Fruit fly (Drosophila melanogaster) Kc167 (cell line): ENCODE data around the gene CG12115.

Experiments used
- Myc ChIP-seq: fragments of >200 bp; optimal IDR thresholded peaks from 2 replicates; lab custom pipeline; 2017; ENCODE audit warnings: missing external identifiers
- Sin3A ChIP-seq: fragments of >200 bp; optimal IDR thresholded peaks from 2 replicates; lab custom pipeline; 2018; ENCODE audit warnings: missing external identifiers
- h ChIP-seq: fragments of >200 bp; optimal IDR thresholded peaks from 3 replicates; lab custom pipeline; 2018; ENCODE audit warnings: missing external identifiers
- insv ChIP-seq: fragments of >200 bp; optimal IDR thresholded peaks from 3 replicates; lab custom pipeline; 2018; ENCODE audit warnings: missing external identifiers
- psq ChIP-seq: fragments of >200 bp; optimal IDR thresholded peaks from 2 replicates; lab custom pipeline; 2017; ENCODE audit warnings: missing external identifiers
- ttk ChIP-seq: sonication (Bioruptor generic); optimal IDR thresholded peaks from 2 replicates; lab custom pipeline; 2017; ENCODE audit warnings: missing external identifiers

The CG12115 gene

dm6 chrX:9190555-9191184, at the start of gene CG12115:
CG12115 (minus strand) TSS chrX:9190605.
- TF ChIP-seq Myc (lab: Kevin White, UChicago) (no peak), Sin3A (lab: Kevin White, UChicago) (no peak), ttk (lab: Kevin White, UChicago) (no peak), h (no peak)

DNA sequence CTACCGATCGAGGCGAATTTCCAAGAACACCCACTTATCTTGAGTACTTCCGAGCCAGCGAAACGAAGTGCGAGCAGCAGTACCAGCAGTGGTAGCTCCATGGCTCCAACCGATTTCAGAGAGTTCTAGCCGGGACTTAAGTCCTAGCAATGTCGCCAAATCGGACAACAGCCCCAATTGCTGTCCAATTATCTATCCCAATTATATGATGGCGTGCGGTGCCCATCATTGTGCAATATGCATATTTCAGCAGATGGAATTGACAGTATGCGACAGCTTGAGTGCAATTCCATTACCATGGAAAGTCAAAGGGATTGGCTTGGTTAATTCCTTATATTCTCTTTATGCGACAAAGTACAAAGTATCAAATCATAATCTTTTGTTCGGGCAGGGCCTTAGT, 46.1 kb upstream of the CG12115 start, which contains the start of gene Ir8a:
Gene Ir8a, minus strand, starts transcription at position 101 of the 400 bp plus-strand sequence.
- no peak for TF ChIP-seq ttk (lab: Kevin White, UChicago)
- TF ChIP-seq Myc (lab: Kevin White, UChicago) = no peak

- TF ChIP-seq Myc (lab: Kevin White, UChicago) (no peak), h (no peak), ttk (lab: Kevin White, UChicago) (no peak), Sin3A (lab: Kevin White, UChicago) (no peak), psq (no peak), insv (lab: Kevin White, UChicago) (no peak)
These were observed 41.8 kb upstream of the CG12115 start, which contains the start of gene CG12121 for dm6 chrX:9232199-9232598. CG12121 (minus strand) TSS chrX:9232378.

DNA sequence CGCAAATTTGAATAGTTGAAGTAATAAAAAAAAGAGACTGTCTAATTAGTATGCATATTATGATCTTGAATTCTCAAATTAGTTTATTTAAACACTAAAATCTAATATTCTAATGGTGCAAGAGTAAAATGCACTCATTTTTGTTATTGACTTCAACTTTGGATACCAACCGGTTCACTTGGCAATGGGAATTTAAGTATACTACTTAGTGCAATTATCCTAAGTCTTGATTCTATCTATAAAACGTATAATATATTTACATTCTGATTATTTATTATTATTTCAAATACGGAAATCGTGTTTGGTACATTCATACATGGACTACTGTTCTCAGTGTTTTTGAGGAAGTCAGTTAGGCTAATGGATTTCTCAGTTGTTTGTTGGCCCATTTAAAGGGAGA, 36.4 kb upstream of the CG12115 start, which contains the start of gene Gr8a:
Gene Gr8a, plus strand, starts transcription at position 301 of the 400 bp plus-strand sequence.
- TF ChIP-seq Sin3A (lab: Kevin White, UChicago) (no peak), Myc (lab: Kevin White, UChicago) (no peak), psq (no peak), ttk (lab: Kevin White, UChicago) (no peak), h (no peak), insv (lab: Kevin White, UChicago) (no peak)

dm6 chrX:9225137-9225536, 34.7 kb upstream of the CG12115 start, which contains the start of gene CG15370:
CG15370 (plus strand) TSS chrX:9225437.
- TF ChIP-seq Myc (lab: Kevin White, UChicago) = no peak
- no peak for TF ChIP-seq psq
- no peak for TF ChIP-seq insv (lab: Kevin White, UChicago)
- TF ChIP-seq Sin3A (lab: Kevin White, UChicago) = no peak
- TF ChIP-seq h = no peak
- no peak for TF ChIP-seq ttk (lab: Kevin White, UChicago)

dm6 chrX:9224423-9224822, 34.0 kb upstream of the CG12115 start:
- TF ChIP-seq insv (lab: Kevin White, UChicago) = no peak
- no peak for TF ChIP-seq Sin3A (lab: Kevin White, UChicago)
- no peak for TF ChIP-seq h
- TF ChIP-seq ttk (lab: Kevin White, UChicago) = no peak
- TF ChIP-seq Myc (lab: Kevin White, UChicago) = no peak
- TF ChIP-seq psq = no peak

DNA sequence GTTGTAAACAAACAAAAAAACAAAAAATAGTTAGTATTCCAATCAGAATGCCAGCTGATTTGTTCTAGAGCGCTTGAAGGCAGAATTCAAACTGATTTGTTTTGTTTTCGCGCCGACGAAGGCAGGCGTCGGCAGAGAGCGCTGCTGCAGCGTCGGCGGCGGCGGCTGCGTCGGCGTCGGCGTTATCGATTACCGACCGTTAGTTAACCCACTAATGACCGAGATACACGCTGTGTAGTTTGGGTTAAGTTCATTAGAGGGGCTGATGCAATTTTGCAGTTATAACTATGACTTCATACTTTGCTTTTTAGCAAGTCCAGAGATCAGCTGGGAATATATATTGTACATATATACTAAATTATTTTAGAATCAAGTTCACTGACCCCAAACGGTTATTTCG, 32.8 kb upstream of the CG12115 start, which contains the start of gene t:
Gene t, minus strand, starts transcription at position 76 of the 400 bp plus-strand sequence.
- no peak for TF ChIP-seq psq
- TF ChIP-seq Sin3A (lab: Kevin White, UChicago) = no peak
- no peak for TF ChIP-seq h
- TF ChIP-seq ttk (lab: Kevin White, UChicago) = no peak
- no peak for TF ChIP-seq Myc (lab: Kevin White, UChicago)
- no peak for TF ChIP-seq insv (lab: Kevin White, UChicago)

- no peak for TF ChIP-seq psq
- TF ChIP-seq Myc (lab: Kevin White, UChicago) = no peak
These were observed 30.0 kb upstream of the CG12115 start for dm6 chrX:9220434-9220833.

DNA sequence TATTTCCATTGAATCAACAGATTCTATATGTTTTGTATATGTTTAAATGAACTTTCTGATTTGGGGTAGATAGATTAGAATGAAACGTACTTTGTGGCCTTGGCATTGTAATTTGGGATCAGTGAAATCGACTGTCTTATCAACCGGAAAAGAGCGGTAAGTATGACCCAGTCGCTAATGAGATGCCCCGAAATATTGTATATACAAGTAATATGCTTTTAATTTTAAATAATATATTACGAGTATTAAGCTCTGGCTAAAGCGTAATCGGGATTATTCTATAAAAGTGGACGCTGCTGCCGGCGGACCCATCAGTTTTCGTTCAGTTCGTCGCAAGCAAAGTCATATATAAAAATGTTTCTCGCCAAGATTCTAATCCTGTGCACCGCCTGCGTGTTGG, 26.2 kb upstream of the CG12115 start, which contains the start of gene CG15369:
Gene CG15369, plus strand, starts transcription at position 301 of the 400 bp plus-strand sequence.
- TF ChIP-seq psq (no peak), Sin3A (lab: Kevin White, UChicago) (no peak), h (no peak), insv (lab: Kevin White, UChicago) (no peak), ttk (lab: Kevin White, UChicago) (no peak), Myc (lab: Kevin White, UChicago) (no peak)

DNA sequence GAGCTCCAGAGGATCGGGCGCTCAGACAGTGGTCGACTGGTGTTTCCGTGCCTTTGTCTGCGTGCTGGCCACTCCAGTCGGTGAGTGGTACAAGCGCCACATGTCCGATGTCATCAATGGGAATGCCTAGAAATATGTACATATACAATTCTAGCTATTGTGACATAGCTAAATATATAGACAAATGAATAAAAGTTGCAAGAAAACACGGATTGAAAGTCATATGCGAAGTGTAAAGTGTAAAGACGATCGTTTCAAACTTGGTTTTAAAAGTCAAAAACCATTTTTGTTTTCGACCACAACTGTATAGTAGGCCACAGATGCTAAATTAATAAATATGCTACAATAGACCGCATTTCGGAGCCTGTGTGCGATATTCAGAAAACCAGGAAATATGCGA, 25.1 kb upstream of the CG12115 start, which contains the start of gene CG15368:
Gene CG15368, plus strand, starts transcription at position 301 of the 400 bp plus-strand sequence.
- TF ChIP-seq insv (lab: Kevin White, UChicago) (no peak), Sin3A (lab: Kevin White, UChicago) (no peak)

dm6 chrX:9214576-9214975, 24.2 kb upstream of the CG12115 start, which contains the start of gene Obp8a:
Obp8a (plus strand) TSS chrX:9214876.
- no peak for TF ChIP-seq h
- TF ChIP-seq Myc (lab: Kevin White, UChicago) = no peak
- no peak for TF ChIP-seq insv (lab: Kevin White, UChicago)
- no peak for TF ChIP-seq psq
- no peak for TF ChIP-seq Sin3A (lab: Kevin White, UChicago)
- TF ChIP-seq ttk (lab: Kevin White, UChicago) = no peak

- no peak for TF ChIP-seq insv (lab: Kevin White, UChicago)
- TF ChIP-seq psq = no peak
- TF ChIP-seq h = no peak
- TF ChIP-seq Myc (lab: Kevin White, UChicago) = no peak
- no peak for TF ChIP-seq ttk (lab: Kevin White, UChicago)
- no peak for TF ChIP-seq Sin3A (lab: Kevin White, UChicago)
These were observed 20.4 kb upstream of the CG12115 start, which contains the start of gene SmydA-9 for dm6 chrX:9210787-9211186. SmydA-9 (minus strand) TSS chrX:9210887.
